Fruit fly (Drosophila melanogaster) whole organism, prepupa: ENCODE results near the gene CG11726.

Source experiments
- CG10631 ChIP-seq: fragments of 200-800 bp; sonication (Bioruptor generic); optimal IDR thresholded peaks from 2 replicates; lab custom pipeline; 2016; ENCODE audit warnings: missing biosample characterization, missing genetic modification characterization
- CG10669 ChIP-seq: fragments of 200-800 bp; sonication (Bioruptor generic); optimal IDR thresholded peaks from 3 replicates; lab custom pipeline; 2018; ENCODE audit warnings: missing biosample characterization, mild to moderate bottlenecking, missing genetic modification characterization, moderate library complexity
- CG11762 ChIP-seq: fragments of 200-800 bp; sonication (Bioruptor generic); optimal IDR thresholded peaks from 3 replicates; lab custom pipeline; 2016; ENCODE audit warnings: missing biosample characterization, missing genetic modification characterization; ENCODE audit not compliant: insufficient read depth
- CG11902 ChIP-seq: fragments of 200-800 bp; sonication (Bioruptor generic); optimal IDR thresholded peaks from 3 replicates; lab custom pipeline; 2016; ENCODE audit warnings: missing biosample characterization, missing genetic modification characterization
- CG15336 ChIP-seq: fragments of 200-800 bp; sonication (Bioruptor generic); IDR thresholded peaks from 2 replicates; pipeline ENCODE4 v1.3.6; 2022; ENCODE audit warnings: missing biosample characterization, missing genetic modification characterization
- CG16779 ChIP-seq: fragments of 200-800 bp; sonication (Bioruptor generic); optimal IDR thresholded peaks from 3 replicates; lab custom pipeline; 2017; ENCODE audit warnings: missing biosample characterization, mild to moderate bottlenecking, missing genetic modification characterization
- CG3032 ChIP-seq: fragments of 200-800 bp; optimal IDR thresholded peaks from 2 replicates; lab custom pipeline; 2019; ENCODE audit warnings: missing biosample characterization, mild to moderate bottlenecking, missing genetic modification characterization, moderate library complexity
- CG31627 ChIP-seq: fragments of 200-800 bp; sonication (Bioruptor generic); optimal IDR thresholded peaks from 3 replicates; lab custom pipeline; 2016; ENCODE audit warnings: missing biosample characterization, missing genetic modification characterization
- CG32006 ChIP-seq: fragments of 200-800 bp; sonication (Bioruptor generic); optimal IDR thresholded peaks from 3 replicates; lab custom pipeline; 2017; ENCODE audit warnings: missing biosample characterization, mild to moderate bottlenecking, missing genetic modification characterization
- CG34406 ChIP-seq: fragments of 200-800 bp; sonication (Bioruptor generic); optimal IDR thresholded peaks from 3 replicates; lab custom pipeline; 2016; ENCODE audit warnings: missing biosample characterization, missing genetic modification characterization
- CG3919 ChIP-seq: fragments of 200-800 bp; sonication (Bioruptor generic); optimal IDR thresholded peaks from 3 replicates; lab custom pipeline; 2016; ENCODE audit warnings: missing biosample characterization, missing genetic modification characterization
- CG4318 ChIP-seq: fragments of 200-800 bp; sonication (Bioruptor generic); optimal IDR thresholded peaks from 3 replicates; lab custom pipeline; 2017; ENCODE audit warnings: missing biosample characterization, mild to moderate bottlenecking, missing genetic modification characterization
- CG6163 ChIP-seq: fragments of 200-800 bp; sonication (Bioruptor generic); IDR thresholded peaks from 3 replicates; pipeline ENCODE4 v1.3.6; 2022; ENCODE audit warnings: missing biosample characterization, missing genetic modification characterization
- CG6276 ChIP-seq: fragments of 200-800 bp; sonication (Bioruptor generic); optimal IDR thresholded peaks from 2 replicates; lab custom pipeline; 2017; ENCODE audit warnings: missing biosample characterization, mild to moderate bottlenecking, missing genetic modification characterization
- CG6792 ChIP-seq: fragments of 200-800 bp; sonication (Bioruptor generic); optimal IDR thresholded peaks from 3 replicates; lab custom pipeline; 2016; ENCODE audit warnings: missing biosample characterization, missing genetic modification characterization
- CG6808 ChIP-seq: fragments of 200-800 bp; sonication (Bioruptor generic); optimal IDR thresholded peaks from 3 replicates; lab custom pipeline; 2017; ENCODE audit warnings: missing biosample characterization, missing genetic modification characterization, mild to moderate bottlenecking, moderate library complexity, missing genetic modification reagents
- CG6854 ChIP-seq: fragments of 200-800 bp; sonication (Bioruptor generic); optimal IDR thresholded peaks from 2 replicates; lab custom pipeline; 2017; ENCODE audit warnings: missing biosample characterization, mild to moderate bottlenecking, missing genetic modification characterization
- CG7368 ChIP-seq: fragments of 200-800 bp; sonication (Bioruptor generic); optimal IDR thresholded peaks from 3 replicates; lab custom pipeline; 2016; ENCODE audit warnings: missing biosample characterization, missing genetic modification characterization
- CG8119 ChIP-seq: fragments of 200-800 bp; sonication (Bioruptor generic); IDR thresholded peaks from 3 replicates; pipeline ENCODE4 v1.3.6; 2022; ENCODE audit warnings: missing biosample characterization, missing genetic modification characterization
- CG8319 ChIP-seq: fragments of 200-800 bp; sonication (Bioruptor generic); optimal IDR thresholded peaks from 3 replicates; lab custom pipeline; 2016; ENCODE audit warnings: missing biosample characterization, missing genetic modification characterization
- CG8632 ChIP-seq: fragments of 200-800 bp; sonication (Bioruptor generic); optimal IDR thresholded peaks from 3 replicates; lab custom pipeline; 2016; ENCODE audit warnings: missing biosample characterization, missing genetic modification characterization
- CG9139 ChIP-seq: fragments of 200-800 bp; sonication (Bioruptor generic); optimal IDR thresholded peaks from 3 replicates; lab custom pipeline; 2017; ENCODE audit warnings: missing biosample characterization, mild to moderate bottlenecking, missing genetic modification characterization
- Eip75B ChIP-seq: fragments of 200-800 bp; sonication (Bioruptor generic); optimal IDR thresholded peaks from 3 replicates; lab custom pipeline; 2016; ENCODE audit warnings: missing biosample characterization, missing genetic modification characterization
- Eip78C ChIP-seq: fragments of 200-800 bp; sonication (Bioruptor generic); peaks from one replicate; lab custom pipeline; 2016; ENCODE audit warnings: missing biosample characterization, missing genetic modification characterization
- Ets21C ChIP-seq: fragments of 200-800 bp; sonication (Bioruptor generic); optimal IDR thresholded peaks from 3 replicates; lab custom pipeline; 2016; ENCODE audit warnings: missing biosample characterization, missing genetic modification characterization
- Ets96B ChIP-seq: fragments of 200-800 bp; optimal IDR thresholded peaks from 2 replicates; lab custom pipeline; 2019; ENCODE audit warnings: missing biosample characterization, mild to moderate bottlenecking, missing genetic modification characterization, moderate library complexity
- Gug ChIP-seq: fragments of 200-800 bp; sonication (Bioruptor generic); IDR thresholded peaks from 2 replicates; pipeline ENCODE4 v1.3.6; 2022; ENCODE audit warnings: missing biosample characterization, missing genetic modification characterization
- Hr38 ChIP-seq: sonication (Bioruptor generic); optimal IDR thresholded peaks from 2 replicates; lab custom pipeline; 2016; ENCODE audit warnings: missing biosample characterization, missing genetic modification characterization
- Hr4 ChIP-seq: fragments of 200-800 bp; sonication (Bioruptor generic); optimal IDR thresholded peaks from 3 replicates; lab custom pipeline; 2016; ENCODE audit warnings: missing biosample characterization, missing genetic modification characterization
- Met ChIP-seq: fragments of 200-800 bp; sonication (Bioruptor generic); optimal IDR thresholded peaks from 3 replicates; lab custom pipeline; 2016; ENCODE audit warnings: missing biosample characterization, missing genetic modification characterization
- OdsH ChIP-seq: fragments of 200-800 bp; sonication (Bioruptor generic); optimal IDR thresholded peaks from 3 replicates; lab custom pipeline; 2016; ENCODE audit warnings: missing biosample characterization, missing genetic modification characterization
- Sox102F ChIP-seq: fragments of 200-800 bp; sonication (Bioruptor generic); optimal IDR thresholded peaks from 2 replicates; lab custom pipeline; 2016; ENCODE audit warnings: missing biosample characterization, mild to moderate bottlenecking, missing genetic modification characterization
- Sox14 ChIP-seq: fragments of 200-800 bp; sonication (Bioruptor generic); optimal IDR thresholded peaks from 3 replicates; lab custom pipeline; 2016; ENCODE audit warnings: missing biosample characterization, missing genetic modification characterization
- achi ChIP-seq: fragments of 200-800 bp; sonication (Bioruptor generic); optimal IDR thresholded peaks from 3 replicates; lab custom pipeline; 2016; ENCODE audit warnings: missing biosample characterization, missing genetic modification characterization
- acj6 ChIP-seq: fragments of 200-800 bp; sonication (Bioruptor generic); optimal IDR thresholded peaks from 3 replicates; lab custom pipeline; 2016; ENCODE audit warnings: missing biosample characterization, missing genetic modification characterization
- cyc ChIP-seq: fragments of 200-800 bp; sonication (Bioruptor generic); optimal IDR thresholded peaks from 3 replicates; lab custom pipeline; 2016; ENCODE audit warnings: missing biosample characterization, missing genetic modification characterization
- dsx ChIP-seq: fragments of 200-800 bp; optimal IDR thresholded peaks from 3 replicates; lab custom pipeline; 2019; ENCODE audit warnings: missing biosample characterization, mild to moderate bottlenecking, missing genetic modification characterization, moderate library complexity; ENCODE audit not compliant: poor library complexity, severe bottlenecking
- eg ChIP-seq: fragments of 200-800 bp; sonication (Bioruptor generic); IDR thresholded peaks from 3 replicates; pipeline ENCODE4 v1.3.6; 2022; ENCODE audit warnings: missing biosample characterization, missing genetic modification characterization
- esn ChIP-seq: fragments of 200-800 bp; sonication (Bioruptor generic); optimal IDR thresholded peaks from 2 replicates; lab custom pipeline; 2016; ENCODE audit warnings: missing biosample characterization, mild to moderate bottlenecking, missing genetic modification characterization, moderate library complexity
- fd59A ChIP-seq: fragments of 200-800 bp; sonication (Bioruptor generic); optimal IDR thresholded peaks from 2 replicates; lab custom pipeline; 2017; ENCODE audit warnings: missing biosample characterization, mild to moderate bottlenecking, missing genetic modification characterization, missing genetic modification reagents
- fkh ChIP-seq: fragments of 200-800 bp; sonication (Bioruptor generic); optimal IDR thresholded peaks from 3 replicates; lab custom pipeline; 2017; ENCODE audit warnings: missing biosample characterization, mild to moderate bottlenecking, missing genetic modification characterization, moderate library complexity
- net ChIP-seq: fragments of 200-800 bp; sonication (Bioruptor generic); optimal IDR thresholded peaks from 3 replicates; lab custom pipeline; 2016; ENCODE audit warnings: missing biosample characterization, missing genetic modification characterization
- pdm3 ChIP-seq: fragments of 200-800 bp; sonication (Bioruptor generic); optimal IDR thresholded peaks from 3 replicates; lab custom pipeline; 2016; ENCODE audit warnings: missing biosample characterization, missing genetic modification characterization
- salr ChIP-seq, 2 experiments: fragments of 200-800 bp; sonication (Bioruptor generic); optimal IDR thresholded peaks; 3 replicates each; lab custom pipeline; 2016 to 2018; ENCODE audit warnings: missing biosample characterization in 2 of 2, missing genetic modification characterization in 2 of 2, mild to moderate bottlenecking in 1 of 2
- spab ChIP-seq: fragments of 200-800 bp; sonication (Bioruptor generic); optimal IDR thresholded peaks from 2 replicates; lab custom pipeline; 2017; ENCODE audit warnings: missing biosample characterization, mild to moderate bottlenecking, missing genetic modification characterization, missing genetic modification reagents
- ss ChIP-seq, 2 experiments: fragments of 200-800 bp; sonication (Bioruptor generic); optimal IDR thresholded peaks; 2 replicates in 1 of 2; 3 replicates in 1 of 2; lab custom pipeline; 2017 to 2018; ENCODE audit warnings: mild to moderate bottlenecking in 2 of 2, missing biosample characterization in 2 of 2, missing genetic modification characterization in 2 of 2, moderate library complexity in 1 of 2
- svp ChIP-seq: fragments of 200-800 bp; sonication (Bioruptor generic); peaks from one replicate; lab custom pipeline; 2016; ENCODE audit warnings: missing biosample characterization, missing genetic modification characterization
- topi ChIP-seq: fragments of 200-800 bp; sonication (Bioruptor generic); optimal IDR thresholded peaks from 3 replicates; lab custom pipeline; 2016; ENCODE audit warnings: missing biosample characterization, missing genetic modification characterization
- vri ChIP-seq: fragments of 200-800 bp; sonication (Bioruptor generic); optimal IDR thresholded peaks from 3 replicates; lab custom pipeline; 2016; ENCODE audit warnings: missing biosample characterization, mild to moderate bottlenecking, missing genetic modification characterization

The CG11726 gene

dm6 chr3L:11414453-11414852 is 20.0 kb downstream of the CG11726 start (continued):
- TF ChIP-seq CG4318 (GFP tag; lab: Kevin White, UChicago) (peak; percentile 43), fkh (GFP tag; lab: Kevin White, UChicago) (no peak), dsx (GFP tag; lab: Kevin White, UChicago) (no peak), CG7368 (GFP tag; lab: Kevin White, UChicago) (no peak), CG6808 (GFP tag; lab: Kevin White, UChicago) (peak; percentile 1), CG16779 (tag; lab: Kevin White, UChicago) (no peak), ss (GFP tag; optimal IDR thresholded peaks at IDR 0.05; lab: Kevin White, UChicago) (no peak)

- TF ChIP-seq CG9139 (GFP tag; lab: Kevin White, UChicago) (peak; percentile 5), CG8119 (peak; percentile 69), Met (GFP tag; lab: Kevin White, UChicago) (peak; percentile 70), CG15336 (GFP tag; lab: Robert Waterston, UW) (peak; percentile 48; the same call in 1 of the 2 replicates), fd59A (GFP tag; lab: Kevin White, UChicago) (peak; percentile 63), CG8319 (GFP tag; lab: Kevin White, UChicago) (peak; percentile 48), CG8632 (GFP tag; lab: Kevin White, UChicago) (peak; percentile 73), CG6163 (GFP tag; lab: Robert Waterston, UW) (peak; percentile 80), fkh (GFP tag; lab: Kevin White, UChicago) (no peak), cyc (peak; percentile 51), CG11762 (GFP tag; lab: Kevin White, UChicago) (peak; percentile 52), CG6276 (GFP tag; lab: Kevin White, UChicago) (no peak), Sox14 (peak; percentile 20), vri (GFP tag; lab: Kevin White, UChicago) (peak; percentile 43), Ets21C (GFP tag; lab: Kevin White, UChicago) (peak; percentile 16), spab (GFP tag; lab: Kevin White, UChicago) (peak; percentile 48), ss (GFP tag; optimal IDR thresholded peaks at IDR 0.05; lab: Kevin White, UChicago) (peak; percentile 47 to 65), acj6 (GFP tag; lab: Kevin White, UChicago) (peak; percentile 74), svp (GFP tag; lab: Kevin White, UChicago) (peak; percentile 80), dsx (GFP tag; lab: Kevin White, UChicago) (peak; percentile 41), Hr38 (no peak), CG31627 (GFP tag; lab: Kevin White, UChicago) (peak; percentile 50), achi (peak; percentile 69), CG6854 (GFP tag; lab: Kevin White, UChicago) (no peak), Eip75B (GFP tag; lab: Kevin White, UChicago) (peak; percentile 63), CG34406 (peak; percentile 75), pdm3 (GFP tag; lab: Kevin White, UChicago) (peak; percentile 55), CG11902 (GFP tag; lab: Kevin White, UChicago) (peak; percentile 17), salr (GFP tag; optimal IDR thresholded peaks at IDR 0.05; lab: Kevin White, UChicago) (peak; percentile 8 to 18), esn (GFP tag; lab: Kevin White, UChicago) (peak; percentile 75), CG32006 (GFP tag; lab: Kevin White, UChicago) (peak; percentile 63), CG4318 (GFP tag; lab: Kevin White, UChicago) (peak; percentile 44), net (GFP tag; lab: Kevin White, UChicago) (peak; percentile 59), Sox102F (GFP tag; lab: Kevin White, UChicago) (peak; percentile 68), topi (GFP tag; lab: Kevin White, UChicago) (peak; percentile 55), Hr4 (GFP tag; lab: Kevin White, UChicago) (peak; percentile 47), CG10631 (peak; percentile 79), CG3919 (GFP tag; lab: Kevin White, UChicago) (peak; percentile 62), OdsH (peak; percentile 73), eg (GFP tag; lab: Robert Waterston, UW) (peak; percentile 53; the same call in 1 of the 3 replicates), CG6808 (GFP tag; lab: Kevin White, UChicago) (peak; percentile 58), CG6792 (peak; percentile 73), CG3032 (tag; lab: Kevin White, UChicago) (peak; percentile 64), Ets96B (peak; percentile 63), Eip78C (GFP tag; lab: Kevin White, UChicago) (peak; percentile 86), CG10669 (GFP tag; lab: Kevin White, UChicago) (peak; percentile 65), Gug (GFP tag; lab: Robert Waterston, UW) (peak; percentile 44; the same call in 1 of the 2 replicates)
These were observed 20.9 kb downstream of the CG11726 start for dm6 chr3L:11415382-11415781.
